Fruit fly (Drosophila melanogaster) whole organism, wandering third instar larva: ENCODE measurements around the gene Oatp74D.

Source experiments
- CG32264 ChIP-seq: fragments of 200-800 bp; sonication (Bioruptor generic); optimal IDR thresholded peaks from 2 replicates; lab custom pipeline; 2016; ENCODE audit warnings: missing biosample characterization, missing genetic modification characterization
- Dfd ChIP-seq: fragments of >200 bp; optimal IDR thresholded peaks from 2 replicates; lab custom pipeline; 2017; ENCODE audit warnings: missing biosample characterization, missing genetic modification characterization
- GATAd ChIP-seq: sonication (Bioruptor generic); optimal IDR thresholded peaks from 2 replicates; lab custom pipeline; 2016; ENCODE audit warnings: missing biosample characterization, missing genetic modification characterization
- N ChIP-seq: fragments of >200 bp; optimal IDR thresholded peaks from 2 replicates; lab custom pipeline; 2018; ENCODE audit warnings: missing biosample characterization, missing external identifiers, missing genetic modification characterization
- Rel ChIP-seq, 2 experiments: fragments of 200-800 bp; sonication (Bioruptor generic) in 1 of 2; optimal IDR thresholded peaks; 2 replicates in 1 of 2; 3 replicates in 1 of 2; lab custom pipeline; 2016 to 2019; ENCODE audit warnings: mild to moderate bottlenecking in 2 of 2, missing biosample characterization in 2 of 2, missing genetic modification characterization in 2 of 2, moderate library complexity in 1 of 2
- Vsx2 ChIP-seq: fragments of 200-300, 225-300 bp; sonication (Bioruptor generic); optimal IDR thresholded peaks from 2 replicates; lab custom pipeline; 2018; ENCODE audit warnings: missing biosample characterization, missing genetic modification characterization; ENCODE audit not compliant: partially characterized antibody
- dmrt93B ChIP-seq: fragments of 200-800 bp; sonication (Bioruptor generic); optimal IDR thresholded peaks from 2 replicates; lab custom pipeline; 2018; ENCODE audit warnings: missing biosample characterization, mild to moderate bottlenecking, missing genetic modification characterization
- h ChIP-seq: fragments of 200-800 bp; sonication (Bioruptor generic); optimal IDR thresholded peaks from 3 replicates; lab custom pipeline; 2016; ENCODE audit warnings: missing biosample characterization, mild to moderate bottlenecking, missing genetic modification characterization
- lola ChIP-seq: fragments of >200 bp; optimal IDR thresholded peaks from 2 replicates; lab custom pipeline; 2017; ENCODE audit warnings: missing biosample characterization, missing genetic modification characterization
- sage ChIP-seq: fragments of 200-800 bp; sonication (Bioruptor generic); optimal IDR thresholded peaks from 2 replicates; lab custom pipeline; 2016; ENCODE audit warnings: missing biosample characterization, mild to moderate bottlenecking, missing genetic modification characterization

DNA sequence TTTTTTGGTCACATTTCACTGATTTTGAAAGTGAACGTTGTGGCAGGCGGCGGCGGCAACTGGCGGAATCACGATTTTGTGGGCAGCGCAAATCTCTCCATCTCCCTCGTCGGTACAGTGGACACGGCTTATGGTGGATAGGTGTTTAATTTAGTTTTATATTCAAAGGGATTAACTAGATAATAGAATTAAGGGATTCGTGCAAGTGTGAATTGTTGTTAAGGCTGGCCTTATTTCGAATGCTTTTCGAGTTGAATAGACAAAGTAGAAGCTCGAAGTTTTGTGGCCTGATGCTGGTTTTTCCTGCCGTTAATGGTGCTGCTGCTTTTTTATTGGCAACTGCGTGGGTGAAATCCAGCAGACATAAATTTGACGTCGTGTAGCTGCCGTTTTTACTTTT is 11.1 kb downstream of the Oatp74D start:
- TF ChIP-seq dmrt93B (GFP tag; lab: Kevin White, UChicago) (no peak), Dfd (GFP tag; lab: Kevin White, UChicago) (no peak), h (GFP tag; lab: Kevin White, UChicago) (no peak), N (GFP tag; lab: Kevin White, UChicago) (no peak), Rel (GFP tag; optimal IDR thresholded peaks at IDR 0.05; lab: Kevin White, UChicago) (no peak), Rel (tag; optimal IDR thresholded peaks at IDR 0.05; lab: Kevin White, UChicago) (no peak), CG32264 (GFP tag; lab: Kevin White, UChicago) (no peak), GATAd (no peak), lola (GFP tag; lab: Kevin White, UChicago) (no peak), Vsx2 (GFP tag; lab: Kevin White, UChicago) (no peak), sage (GFP tag; lab: Kevin White, UChicago) (no peak)
